Fruit fly (Drosophila melanogaster) whole organism, pupa: ENCODE results near the gene JIL-1.
A peak's percentile ranks its signal among the peaks of the same experiment; 100 is the strongest.

Experiments used
- CG10348 ChIP-seq: fragments of 200-800 bp; sonication (Bioruptor generic); IDR thresholded peaks from 2 replicates; pipeline ENCODE4 v1.3.6; 2022; ENCODE audit warnings: missing biosample characterization, missing genetic modification characterization
- CG12605 ChIP-seq: fragments of 200-800 bp; sonication (Bioruptor generic); IDR thresholded peaks from 2 replicates; pipeline ENCODE4 v1.3.6; 2022; ENCODE audit warnings: missing biosample characterization, missing genetic modification characterization
- D1 ChIP-seq: fragments of 200-800 bp; sonication (Bioruptor generic); optimal IDR thresholded peaks from 2 replicates; lab custom pipeline; 2018; ENCODE audit warnings: missing biosample characterization, mild to moderate bottlenecking, missing genetic modification characterization, moderate library complexity
- EcR ChIP-seq: fragments of 200-800 bp; sonication (Bioruptor generic); optimal IDR thresholded peaks from 3 replicates; lab custom pipeline; 2019; ENCODE audit warnings: missing biosample characterization, missing genetic modification characterization, mild to moderate bottlenecking, moderate library complexity, missing genetic modification reagents
- Ets98B ChIP-seq: fragments of 200-800 bp; sonication (Bioruptor generic); IDR thresholded peaks from 2 replicates; pipeline ENCODE4 v1.3.6; 2022; ENCODE audit warnings: missing biosample characterization, missing genetic modification characterization
- rn ChIP-seq: fragments of 200-800 bp; sonication (Bioruptor generic); IDR thresholded peaks from 2 replicates; pipeline ENCODE4 v1.3.6; 2022; ENCODE audit warnings: missing biosample characterization, missing genetic modification characterization

DNA sequence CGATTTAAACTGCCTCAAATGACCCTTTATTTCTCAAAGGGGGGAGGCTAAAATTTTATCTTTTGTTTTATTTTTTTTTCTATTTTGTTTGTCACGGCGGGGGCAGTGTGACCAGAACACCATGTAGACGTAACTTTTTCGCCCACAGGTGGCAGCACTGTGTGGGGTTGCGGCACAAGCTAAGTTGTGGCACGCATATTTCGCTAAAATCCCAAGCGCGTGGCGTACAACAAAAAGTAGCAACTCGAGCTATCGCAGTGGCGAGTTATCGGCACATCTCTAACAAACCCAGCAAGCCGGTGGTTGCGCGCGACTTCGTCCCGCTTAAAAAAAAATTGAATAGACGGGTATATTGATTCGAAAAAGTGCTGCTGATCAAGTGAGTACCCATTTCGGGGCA is 30.1 kb upstream of the JIL-1 start, which contains the start of the genes Ufd1 and NaPi-III:
- no peak for TF ChIP-seq EcR (GFP tag; lab: Kevin White, UChicago)
- TF ChIP-seq CG10348 = no peak
- no peak for TF ChIP-seq CG12605 (GFP tag; lab: Robert Waterston, UW)
- 0 out of 2 replicates have a peak, but pooled peaks have one; percentile 23 for TF ChIP-seq rn (GFP tag; lab: Robert Waterston, UW)
- TF ChIP-seq D1 (tag; lab: Kevin White, UChicago) = no peak
- peak; percentile 76 for TF ChIP-seq Ets98B (GFP tag; lab: Robert Waterston, UW)
